Fruit fly (Drosophila melanogaster) whole organism, embryonic: ENCODE results near the gene Or22b.

ENCODE experiments used
- Abd-B ChIP-seq: fragments of 200-800 bp; sonication (Bioruptor generic); optimal IDR thresholded peaks from 2 replicates; lab custom pipeline; 2018; ENCODE audit warnings: missing biosample characterization, mild to moderate bottlenecking, missing genetic modification characterization, moderate library complexity
- Ada2b ChIP-seq: fragments of 200-800 bp; sonication (Bioruptor generic); IDR thresholded peaks from 2 replicates; pipeline ENCODE4 v1.3.6; 2022; ENCODE audit warnings: missing biosample characterization, missing genetic modification characterization
- Atf-2 ChIP-seq: fragments of 200-800 bp; sonication (Bioruptor generic); optimal IDR thresholded peaks from 2 replicates; lab custom pipeline; 2016; ENCODE audit warnings: missing biosample characterization, missing genetic modification characterization
- CG10267 ChIP-seq: fragments of 200-800 bp; sonication (Bioruptor generic); optimal IDR thresholded peaks from 2 replicates; lab custom pipeline; 2018; ENCODE audit warnings: missing biosample characterization, mild to moderate bottlenecking, missing genetic modification characterization, moderate library complexity
- CG10274 ChIP-seq: fragments of 200-800 bp; sonication (Bioruptor generic); optimal IDR thresholded peaks from 3 replicates; lab custom pipeline; 2017; ENCODE audit warnings: missing biosample characterization, mild to moderate bottlenecking, missing genetic modification characterization
- CG10462 ChIP-seq: fragments of 200-800 bp; sonication (Bioruptor generic); optimal IDR thresholded peaks from 2 replicates; lab custom pipeline; 2016; ENCODE audit warnings: missing biosample characterization, missing genetic modification characterization
- CG10543 ChIP-seq: fragments of 200-800 bp; sonication (Bioruptor generic); optimal IDR thresholded peaks from 3 replicates; lab custom pipeline; 2017; ENCODE audit warnings: missing biosample characterization, mild to moderate bottlenecking, missing genetic modification characterization, moderate library complexity
- CG10959 ChIP-seq: fragments of 200-800 bp; sonication (Bioruptor generic); IDR thresholded peaks from 2 replicates; pipeline ENCODE4 v1.3.6; 2022; ENCODE audit warnings: missing biosample characterization, missing genetic modification characterization
- CG11093 ChIP-seq: fragments of 200-800 bp; sonication (Bioruptor generic); IDR thresholded peaks from 3 replicates; pipeline ENCODE4 v1.3.6; 2022; ENCODE audit warnings: missing biosample characterization, missing genetic modification characterization
- CG11560 ChIP-seq: fragments of 200-800 bp; sonication (Bioruptor generic); IDR thresholded peaks from 3 replicates; pipeline ENCODE4 v1.3.6; 2022; ENCODE audit warnings: missing biosample characterization, missing genetic modification characterization
- CG14667 ChIP-seq: fragments of 200-800 bp; sonication (Bioruptor generic); IDR thresholded peaks from 2 replicates; pipeline ENCODE4 v1.3.6; 2022; ENCODE audit warnings: missing biosample characterization, missing genetic modification characterization
- CG1603 ChIP-seq: fragments of 200-800 bp; sonication (Bioruptor generic); optimal IDR thresholded peaks from 2 replicates; lab custom pipeline; 2019; ENCODE audit warnings: missing biosample characterization, mild to moderate bottlenecking, missing genetic modification characterization, moderate library complexity
- CG16779 ChIP-seq: fragments of 200-800 bp; sonication (Bioruptor generic); IDR thresholded peaks from 2 replicates; pipeline ENCODE4 v1.3.6; 2022; ENCODE audit warnings: missing biosample characterization, missing genetic modification characterization
- CG17385 ChIP-seq: fragments of 200-800 bp; sonication (Bioruptor generic); optimal IDR thresholded peaks from 3 replicates; lab custom pipeline; 2018; ENCODE audit warnings: missing biosample characterization, mild to moderate bottlenecking, missing genetic modification characterization
- CG4282 ChIP-seq: fragments of 200-800 bp; sonication (Bioruptor generic); optimal IDR thresholded peaks from 2 replicates; lab custom pipeline; 2016; ENCODE audit warnings: missing biosample characterization, missing genetic modification characterization
- CG4730 ChIP-seq: fragments of 200-800 bp; sonication (Bioruptor generic); IDR thresholded peaks from 2 replicates; pipeline ENCODE4 v1.3.6; 2022; ENCODE audit warnings: missing biosample characterization, missing genetic modification characterization
- CG5245 ChIP-seq: fragments of 200-800 bp; sonication (Bioruptor generic); optimal IDR thresholded peaks from 3 replicates; lab custom pipeline; 2016; ENCODE audit warnings: missing biosample characterization, missing genetic modification characterization
- CHES-1-like ChIP-seq: fragments of 200-800 bp; sonication (Bioruptor generic); optimal IDR thresholded peaks from 2 replicates; lab custom pipeline; 2016; ENCODE audit warnings: missing biosample characterization, missing genetic modification characterization
- Dp ChIP-seq: fragments of 200-800 bp; sonication (Bioruptor generic); optimal IDR thresholded peaks from 2 replicates; lab custom pipeline; 2018; ENCODE audit warnings: missing biosample characterization, mild to moderate bottlenecking, missing genetic modification characterization, moderate library complexity
- Drgx ChIP-seq: fragments of 200-800 bp; sonication (Bioruptor generic); IDR thresholded peaks from 2 replicates; pipeline ENCODE4 v1.3.6; 2022; ENCODE audit warnings: missing biosample characterization, missing genetic modification characterization
- E2f2 ChIP-seq: fragments of 200-800 bp; sonication (Bioruptor generic); IDR thresholded peaks from 2 replicates; pipeline ENCODE4 v1.3.6; 2022; ENCODE audit warnings: missing biosample characterization, missing genetic modification characterization
- Ets65A ChIP-seq: fragments of 200-800 bp; sonication (Bioruptor generic); peaks from one replicate; lab custom pipeline; 2016; ENCODE audit warnings: missing biosample characterization, missing genetic modification characterization
- H2.0 ChIP-seq: fragments of 200-800 bp; sonication (Bioruptor generic); IDR thresholded peaks from 2 replicates; pipeline ENCODE4 v1.3.6; 2022; ENCODE audit warnings: missing biosample characterization, missing genetic modification characterization
- Med ChIP-seq: fragments of 200-800 bp; sonication (Bioruptor generic); peaks from one replicate; lab custom pipeline; 2016; ENCODE audit warnings: missing biosample characterization, missing genetic modification characterization, mild to moderate bottlenecking, inconsistent platforms, moderate library complexity
- Nf-YA ChIP-seq: fragments of 200-800 bp; sonication (Bioruptor generic); IDR thresholded peaks from 2 replicates; pipeline ENCODE4 v1.3.6; 2022; ENCODE audit warnings: missing biosample characterization, missing genetic modification characterization
- TFAM ChIP-seq: fragments of 200-800 bp; sonication (Bioruptor generic); optimal IDR thresholded peaks from 2 replicates; lab custom pipeline; 2017; ENCODE audit warnings: missing biosample characterization, missing genetic modification characterization, inconsistent platforms
- Xrp1 ChIP-seq: fragments of 200-800 bp; sonication (Bioruptor generic); IDR thresholded peaks from 2 replicates; pipeline ENCODE4 v1.3.6; 2022; ENCODE audit warnings: missing biosample characterization, missing genetic modification characterization
- amos ChIP-seq: fragments of 200-800 bp; sonication (Bioruptor generic); IDR thresholded peaks from 2 replicates; pipeline ENCODE4 v1.3.6; 2022; ENCODE audit warnings: missing biosample characterization, missing genetic modification characterization; ENCODE audit not compliant: partially characterized antibody
- cas ChIP-seq: fragments of 200-800 bp; sonication (Bioruptor generic); IDR thresholded peaks from 2 replicates; pipeline ENCODE4 v1.3.6; 2022; ENCODE audit warnings: missing biosample characterization, missing genetic modification characterization
- chif ChIP-seq, 2 experiments: fragments of 200-800 bp; sonication (Bioruptor generic); optimal IDR thresholded peaks; 3 replicates each; lab custom pipeline; 2016; ENCODE audit warnings: missing biosample characterization in 2 of 2, missing genetic modification characterization in 2 of 2
- crp ChIP-seq, 2 experiments: fragments of 200-800 bp; sonication (Bioruptor generic); optimal IDR thresholded peaks; 2 replicates in 1 of 2; 3 replicates in 1 of 2; lab custom pipeline; 2017; ENCODE audit warnings: missing biosample characterization in 2 of 2, missing genetic modification characterization in 2 of 2, mild to moderate bottlenecking in 1 of 2, moderate library complexity in 1 of 2
- eve ChIP-seq, 2 experiments: fragments of >200 bp; optimal IDR thresholded peaks; 2 replicates each; lab custom pipeline; 2017; ENCODE audit warnings: missing biosample characterization in 2 of 2, missing genetic modification characterization in 2 of 2
- pfk ChIP-seq: fragments of 200-800 bp; sonication (Bioruptor generic); optimal IDR thresholded peaks from 2 replicates; lab custom pipeline; 2018; ENCODE audit warnings: missing biosample characterization, mild to moderate bottlenecking, missing genetic modification characterization, moderate library complexity
- prd ChIP-seq, 3 experiments: fragments of >200 bp in 2 of 3; fragments of 200-800 bp in 1 of 3; sonication (Bioruptor generic) in 1 of 3; optimal IDR thresholded peaks in 2 of 3; IDR thresholded peaks in 1 of 3; 2 replicates in 2 of 3; 3 replicates in 1 of 3; pipeline versions ENCODE4 v1.3.6 to Lab custom; 2017 to 2022; ENCODE audit warnings: missing biosample characterization in 1 of 3, missing genetic modification characterization in 1 of 3
- pzg ChIP-seq: fragments of 200-800 bp; sonication (Bioruptor generic); optimal IDR thresholded peaks from 3 replicates; lab custom pipeline; 2018; ENCODE audit warnings: missing biosample characterization, mild to moderate bottlenecking, missing genetic modification characterization, moderate library complexity
- sd ChIP-seq: fragments of 200-800 bp; sonication (Bioruptor generic); optimal IDR thresholded peaks from 3 replicates; lab custom pipeline; 2018; ENCODE audit warnings: missing biosample characterization, mild to moderate bottlenecking, missing genetic modification characterization, moderate library complexity
- sens ChIP-seq: fragments of 200-800 bp; sonication (Bioruptor generic); peaks from one replicate; lab custom pipeline; 2016; ENCODE audit warnings: missing biosample characterization, missing genetic modification characterization
- sens-2 ChIP-seq: fragments of 200-800 bp; sonication (Bioruptor generic); IDR thresholded peaks from 2 replicates; pipeline ENCODE4 v1.3.6; 2022; ENCODE audit warnings: missing biosample characterization, missing genetic modification characterization
- sisA ChIP-seq: fragments of 200-800 bp; sonication (Bioruptor generic); IDR thresholded peaks from 2 replicates; pipeline ENCODE4 v1.3.6; 2022; ENCODE audit warnings: missing biosample characterization, missing genetic modification characterization
- stwl ChIP-seq: fragments of 200-800 bp; sonication (Bioruptor generic); optimal IDR thresholded peaks from 3 replicates; lab custom pipeline; 2018; ENCODE audit warnings: missing biosample characterization, mild to moderate bottlenecking, missing genetic modification characterization, moderate library complexity
- tin ChIP-seq: fragments of 200-800 bp; sonication (Bioruptor generic); optimal IDR thresholded peaks from 3 replicates; lab custom pipeline; 2016; ENCODE audit warnings: missing biosample characterization, missing genetic modification characterization
- zen ChIP-seq: fragments of 200-800 bp; sonication (Bioruptor generic); optimal IDR thresholded peaks from 3 replicates; lab custom pipeline; 2018; ENCODE audit warnings: missing biosample characterization, mild to moderate bottlenecking, missing genetic modification characterization, moderate library complexity
- zfh1 ChIP-seq: fragments of 200-800 bp; sonication (Bioruptor generic); IDR thresholded peaks from 3 replicates; pipeline ENCODE4 v1.3.6; 2022; ENCODE audit warnings: missing biosample characterization, missing genetic modification characterization
- zfh2 ChIP-seq: fragments of 200-800 bp; sonication (Bioruptor generic); optimal IDR thresholded peaks from 2 replicates; lab custom pipeline; 2016; ENCODE audit warnings: missing biosample characterization, missing genetic modification characterization

Or22b gene

dm6 chr2L:1504288-1504687 lies 18.2 kb upstream of the Or22b start:
- TF ChIP-seq TFAM (GFP tag; lab: Kevin White, UChicago) (no peak), H2.0 (no peak), CG10267 (tag; lab: Kevin White, UChicago) (peak; percentile 88), E2f2 (GFP tag; lab: Robert Waterston, UW) (peak; percentile 93), sens (GFP tag; lab: Kevin White, UChicago) (peak; percentile 65), Med (GFP tag; lab: Kevin White, UChicago) (peak; percentile 62), Dp (peak; percentile 87), sd (tag; lab: Kevin White, UChicago) (no peak), crp (GFP tag; optimal IDR thresholded peaks at IDR 0.05; lab: Kevin White, UChicago) (peak in 1 of 2 experiments; percentile 51), CG17385 (GFP tag; lab: Kevin White, UChicago) (no peak), stwl (peak; percentile 54), pzg (GFP tag; lab: Kevin White, UChicago) (peak; percentile 26)

dm6 chr2L:1509748-1510147 lies 12.7 kb upstream of the Or22b start:
- TF ChIP-seq eve (GFP tag; optimal IDR thresholded peaks at IDR 0.05; lab: Kevin White, UChicago): peak in 1 of 2 experiments; percentile 10
- TF ChIP-seq pfk (GFP tag; lab: Kevin White, UChicago): no peak
- TF ChIP-seq CG14667: 0 out of 2 replicates have a peak, but pooled peaks have one; percentile 7
- no peak for TF ChIP-seq CG16779 (GFP tag; lab: Robert Waterston, UW)
- peak; percentile 41; the same call in 1 of the 2 replicates for TF ChIP-seq Xrp1 (GFP tag; lab: Robert Waterston, UW)
- TF ChIP-seq chif (GFP tag; optimal IDR thresholded peaks at IDR 0.05; lab: Kevin White, UChicago): peak in 1 of 2 experiments; percentile 12
- no peak for TF ChIP-seq tin
- TF ChIP-seq sisA (GFP tag; lab: Robert Waterston, UW): peak; percentile 21; the same call in 1 of the 2 replicates
- TF ChIP-seq CG10959: peak; percentile 8; the same call in 1 of the 2 replicates
- TF ChIP-seq Ada2b: no peak
- no peak for TF ChIP-seq Nf-YA (GFP tag; lab: Robert Waterston, UW)
- peak; percentile 88 for TF ChIP-seq Ets65A (GFP tag; lab: Kevin White, UChicago)
- no peak for TF ChIP-seq prd (optimal IDR thresholded peaks at IDR 0.05; lab: Kevin White, UChicago)
- peak; percentile 76; the same call in 2 of the 3 replicates for TF ChIP-seq prd (GFP tag; IDR thresholded peaks at IDR 0.05; lab: Robert Waterston, UW)
- TF ChIP-seq zen (tag; lab: Kevin White, UChicago): peak; percentile 24
- TF ChIP-seq sens-2 (GFP tag; lab: Robert Waterston, UW): peak; percentile 18; the same call in 1 of the 2 replicates
- TF ChIP-seq CG1603 (tag; lab: Kevin White, UChicago): peak; percentile 15
- TF ChIP-seq Drgx: peak; percentile 41; the same call in 1 of the 2 replicates
- TF ChIP-seq CG11560: no peak
- no peak for TF ChIP-seq CG11093

DNA sequence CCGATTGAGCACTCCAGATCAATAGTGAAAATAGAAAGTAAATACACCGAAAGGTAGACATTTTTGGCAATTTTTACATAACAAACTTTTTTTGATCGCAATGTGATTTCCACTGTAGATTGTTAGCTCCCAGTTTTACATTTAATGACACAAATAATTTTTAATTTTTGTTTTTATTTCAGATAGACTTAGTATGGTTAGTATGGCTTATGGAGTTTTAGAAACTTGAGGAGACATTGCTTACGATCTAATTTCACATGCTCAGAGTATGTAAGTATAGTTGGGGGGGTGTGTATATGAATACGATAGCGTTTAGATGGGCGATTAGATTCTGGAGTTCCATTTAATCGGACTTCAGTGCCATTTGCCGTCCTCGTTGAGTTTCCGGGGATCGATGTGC lies 5.1 kb upstream of the Or22b start, which contains the start of gene CG18132:
Gene CG18132, minus strand, starts transcription at position 101 of the 400 bp plus-strand sequence.
- TF ChIP-seq zfh2 (GFP tag; lab: Kevin White, UChicago) (no peak), CG4730 (GFP tag; lab: Robert Waterston, UW) (no peak), cas (GFP tag; lab: Robert Waterston, UW) (no peak), CG4282 (GFP tag; lab: Kevin White, UChicago) (no peak), Abd-B (no peak), CG10274 (GFP tag; lab: Kevin White, UChicago) (no peak), amos (GFP tag; lab: Robert Waterston, UW) (no peak), zfh1 (GFP tag; lab: Robert Waterston, UW) (no peak), CG5245 (GFP tag; lab: Kevin White, UChicago) (no peak), Atf-2 (GFP tag; lab: Kevin White, UChicago) (no peak), CG10543 (GFP tag; lab: Kevin White, UChicago) (no peak), CHES-1-like (no peak), CG10462 (GFP tag; lab: Kevin White, UChicago) (no peak)
